Worm (Caenorhabditis elegans) whole organism, L1 larva: ENCODE data around the gene str-10.

Experiments
- Y116A8C.19 ChIP-seq: sonication (generic microtip); optimal IDR thresholded peaks from 2 replicates; lab custom pipeline; 2016; ENCODE audit warnings: missing compliant biosample characterization, missing genetic modification characterization, borderline replicate concordance
- aly-2 ChIP-seq: fragments of 150-350 bp; optimal IDR thresholded peaks from 2 replicates; lab custom pipeline; 2014; ENCODE audit warnings: missing biosample characterization, missing genetic modification characterization
- blmp-1 ChIP-seq: fragments of 150-350 bp; optimal IDR thresholded peaks from 2 replicates; lab custom pipeline; 2014; ENCODE audit warnings: missing biosample characterization, missing genetic modification characterization
- dpl-1 ChIP-seq, 3 experiments: fragments of 150-350 bp in 2 of 3; sonication (generic microtip) in 1 of 3; optimal IDR thresholded peaks; 2 replicates each; lab custom pipeline; 2014 to 2017; ENCODE audit warnings: missing biosample characterization in 3 of 3, missing genetic modification characterization in 3 of 3, missing genetic modification reagents in 3 of 3
- lin-35 ChIP-seq, 2 experiments: fragments of 150-350 bp; optimal IDR thresholded peaks; 2 replicates each; lab custom pipeline; 2014; ENCODE audit warnings: missing biosample characterization in 2 of 2, missing genetic modification characterization in 2 of 2, missing genetic modification reagents in 2 of 2
- lir-3 ChIP-seq: sonication (generic microtip); optimal IDR thresholded peaks from 2 replicates; lab custom pipeline; 2016; ENCODE audit warnings: mild to moderate bottlenecking, missing genetic modification characterization, moderate library complexity, missing compliant biosample characterization; ENCODE audit not compliant: poor library complexity
- sox-4 ChIP-seq: sonication (generic microtip); optimal IDR thresholded peaks from 2 replicates; lab custom pipeline; 2016; ENCODE audit warnings: missing genetic modification characterization, missing compliant biosample characterization
- sup-37 ChIP-seq: fragments of 200-800 bp; sonication (Bioruptor generic); optimal IDR thresholded peaks from 2 replicates; lab custom pipeline; 2018; ENCODE audit warnings: mild to moderate bottlenecking, missing genetic modification characterization, missing compliant biosample characterization
- unc-130 ChIP-seq: fragments of 150-350 bp; optimal IDR thresholded peaks from 2 replicates; lab custom pipeline; 2017; ENCODE audit warnings: missing biosample characterization, missing genetic modification characterization, inconsistent platforms

ce11 chrX:13048258-13048657 is 34.2 kb upstream of the str-10 start, which contains the start of gene C53C7.3:
- TF ChIP-seq blmp-1 (tag; lab: Kevin White, UChicago) (no peak), Y116A8C.19 (no peak), lin-35 (GFP tag; optimal IDR thresholded peaks at IDR 0.05; lab: Kevin White, UChicago) (no peak), sox-4 (tag; lab: Kevin White, UChicago) (no peak), aly-2 (tag; lab: Kevin White, UChicago) (no peak), dpl-1 (GFP tag; optimal IDR thresholded peaks at IDR 0.05; lab: Kevin White, UChicago) (no peak), unc-130 (tag; lab: Kevin White, UChicago) (no peak), sup-37 (GFP tag; lab: Kevin White, UChicago) (no peak), lir-3 (tag; lab: Kevin White, UChicago) (no peak)
